Worm (Caenorhabditis elegans) whole organism, L1 larva: Measurements from ENCODE around the gene vps-39.

Experiments
- C16A3.4 ChIP-seq: fragments of 150-350 bp; optimal IDR thresholded peaks from 2 replicates; lab custom pipeline; 2014; ENCODE audit warnings: missing biosample characterization, missing genetic modification characterization
- C34B4.2 ChIP-seq: sonication (generic microtip); optimal IDR thresholded peaks from 2 replicates; lab custom pipeline; 2017; ENCODE audit warnings: mild to moderate bottlenecking, missing genetic modification characterization, missing compliant biosample characterization
- Y116A8C.19 ChIP-seq: sonication (generic microtip); optimal IDR thresholded peaks from 2 replicates; lab custom pipeline; 2016; ENCODE audit warnings: missing compliant biosample characterization, missing genetic modification characterization, borderline replicate concordance
- alr-1 ChIP-seq: fragments of 200-800 bp; sonication (Bioruptor generic); optimal IDR thresholded peaks from 2 replicates; lab custom pipeline; 2018; ENCODE audit warnings: borderline replicate concordance, mild to moderate bottlenecking, missing genetic modification characterization, missing compliant biosample characterization
- ama-1 ChIP-seq: fragments of 150-350 bp; optimal IDR thresholded peaks from 2 replicates; lab custom pipeline; 2014
- ceh-63 ChIP-seq: fragments of 200-800 bp; sonication (Bioruptor generic); optimal IDR thresholded peaks from 2 replicates; lab custom pipeline; 2018; ENCODE audit warnings: mild to moderate bottlenecking, missing genetic modification characterization, missing compliant biosample characterization
- ceh-82 ChIP-seq, 3 experiments: fragments of 150-350 bp in 1 of 3; sonication (generic microtip) in 2 of 3; optimal IDR thresholded peaks; 2 replicates each; lab custom pipeline; 2014 to 2017; ENCODE audit warnings: missing biosample characterization in 3 of 3, missing genetic modification characterization in 3 of 3
- ceh-88 ChIP-seq: fragments of 200-800 bp; sonication (Bioruptor generic); IDR thresholded peaks from 2 replicates; pipeline ENCODE4 v1.3.6; 2022; ENCODE audit warnings: missing genetic modification characterization, missing compliant biosample characterization
- ceh-90 ChIP-seq: sonication (generic microtip); optimal IDR thresholded peaks from 2 replicates; lab custom pipeline; 2016; ENCODE audit warnings: missing genetic modification characterization, missing compliant biosample characterization
- ces-1 ChIP-seq: fragments of 150-350 bp; optimal IDR thresholded peaks from 2 replicates; lab custom pipeline; 2014; ENCODE audit warnings: missing biosample characterization, missing genetic modification reagents, missing genetic modification characterization
- elt-3 ChIP-seq, 6 experiments: fragments of 150-350 bp in 1 of 6; sonication (generic microtip); optimal IDR thresholded peaks; 2 replicates each; lab custom pipeline; 2017 to 2018; ENCODE audit warnings: missing biosample characterization in 6 of 6, missing genetic modification characterization in 6 of 6, inconsistent platforms in 1 of 6
- ets-5 ChIP-seq: fragments of 200-800 bp; sonication (Bioruptor generic); IDR thresholded peaks from 2 replicates; pipeline ENCODE4 v1.3.6; 2022; ENCODE audit warnings: missing genetic modification characterization, missing compliant biosample characterization
- fkh-10 ChIP-seq: sonication (generic microtip); optimal IDR thresholded peaks from 2 replicates; lab custom pipeline; 2017; ENCODE audit warnings: missing biosample characterization, missing genetic modification reagents, missing genetic modification characterization
- fkh-8 ChIP-seq: sonication (generic microtip); optimal IDR thresholded peaks from 2 replicates; lab custom pipeline; 2016; ENCODE audit warnings: mild to moderate bottlenecking, missing genetic modification characterization, missing compliant biosample characterization
- grh-1 ChIP-seq: fragments of 200-800 bp; sonication (Bioruptor generic); IDR thresholded peaks from 2 replicates; pipeline ENCODE4 v1.3.6; 2022; ENCODE audit warnings: missing genetic modification reagents, missing genetic modification characterization, missing compliant biosample characterization
- hlh-4 ChIP-seq: sonication (generic microtip); optimal IDR thresholded peaks from 2 replicates; lab custom pipeline; 2016; ENCODE audit warnings: mild to moderate bottlenecking, missing genetic modification characterization, missing compliant biosample characterization
- irx-1 ChIP-seq: sonication (generic microtip); optimal IDR thresholded peaks from 2 replicates; lab custom pipeline; 2016; ENCODE audit warnings: missing genetic modification characterization, missing compliant biosample characterization
- isw-1 ChIP-seq: fragments of 200-800 bp; sonication (Bioruptor generic); IDR thresholded peaks from 2 replicates; pipeline ENCODE4 v1.3.6; 2022; ENCODE audit warnings: missing genetic modification characterization, missing compliant biosample characterization
- lin-13 ChIP-seq: fragments of 150-350 bp; optimal IDR thresholded peaks from 2 replicates; lab custom pipeline; 2014; ENCODE audit warnings: missing biosample characterization, missing genetic modification reagents, missing genetic modification characterization
- lin-39 ChIP-seq: fragments of 150-350 bp; optimal IDR thresholded peaks from 2 replicates; lab custom pipeline; 2014; ENCODE audit warnings: missing biosample characterization, missing genetic modification reagents, missing genetic modification characterization
- lir-3 ChIP-seq: sonication (generic microtip); optimal IDR thresholded peaks from 2 replicates; lab custom pipeline; 2016; ENCODE audit warnings: mild to moderate bottlenecking, missing genetic modification characterization, moderate library complexity, missing compliant biosample characterization; ENCODE audit not compliant: poor library complexity
- mab-9 ChIP-seq: fragments of 200-800 bp; sonication (Bioruptor generic); IDR thresholded peaks from 2 replicates; pipeline ENCODE4 v1.3.6; 2022; ENCODE audit warnings: missing genetic modification reagents, missing genetic modification characterization, missing compliant biosample characterization
- mdl-1 ChIP-seq, 2 experiments: fragments of 150-350 bp; optimal IDR thresholded peaks; 2 replicates each; lab custom pipeline; 2014 to 2017; ENCODE audit warnings: missing biosample characterization in 2 of 2, missing genetic modification characterization in 2 of 2, inconsistent platforms in 1 of 2
- mef-2 ChIP-seq: fragments of 150-350 bp; optimal IDR thresholded peaks from 2 replicates; lab custom pipeline; 2014; ENCODE audit warnings: missing biosample characterization, missing genetic modification characterization
- mep-1 ChIP-seq: fragments of 150-350 bp; optimal IDR thresholded peaks from 2 replicates; lab custom pipeline; 2014; ENCODE audit warnings: missing biosample characterization, missing genetic modification characterization
- nhr-19 ChIP-seq: fragments of 200-800 bp; sonication (Bioruptor generic); conservative IDR thresholded peaks from 2 replicates; pipeline ENCODE4 v1.3.6; 2022; ENCODE audit warnings: missing genetic modification characterization, missing compliant biosample characterization
- nhr-237 ChIP-seq: fragments of 150-350 bp; optimal IDR thresholded peaks from 2 replicates; lab custom pipeline; 2014; ENCODE audit warnings: missing biosample characterization, missing genetic modification characterization
- nhr-28 ChIP-seq: fragments of 150-350 bp; optimal IDR thresholded peaks from 2 replicates; lab custom pipeline; 2014; ENCODE audit warnings: missing biosample characterization, missing genetic modification characterization
- nhr-47 ChIP-seq: sonication (generic microtip); optimal IDR thresholded peaks from 2 replicates; lab custom pipeline; 2016; ENCODE audit warnings: mild to moderate bottlenecking, missing genetic modification characterization, moderate library complexity, missing compliant biosample characterization
- nhr-76 ChIP-seq: sonication (generic microtip); optimal IDR thresholded peaks from 2 replicates; lab custom pipeline; 2017; ENCODE audit warnings: missing biosample characterization, missing genetic modification characterization
- nhr-84 ChIP-seq: sonication (generic microtip); optimal IDR thresholded peaks from 2 replicates; lab custom pipeline; 2017; ENCODE audit warnings: missing biosample characterization, missing genetic modification characterization
- nhr-85 ChIP-seq: sonication (generic microtip); peaks from one replicate; lab custom pipeline; 2016; ENCODE audit warnings: missing genetic modification characterization, inconsistent platforms, missing compliant biosample characterization
- nhr-90 ChIP-seq: sonication (generic microtip); optimal IDR thresholded peaks from 2 replicates; lab custom pipeline; 2016; ENCODE audit warnings: mild to moderate bottlenecking, missing genetic modification characterization, missing compliant biosample characterization; ENCODE audit not compliant: poor library complexity
- pag-3 ChIP-seq: sonication (generic microtip); optimal IDR thresholded peaks from 2 replicates; lab custom pipeline; 2017; ENCODE audit warnings: missing genetic modification characterization, mild to moderate bottlenecking, missing compliant biosample characterization, antibody characterized with exemption, borderline replicate concordance; ENCODE audit not compliant: insufficient read depth
- pax-3 ChIP-seq: fragments of 200-800 bp; sonication (Bioruptor generic); optimal IDR thresholded peaks from 2 replicates; lab custom pipeline; 2018; ENCODE audit warnings: mild to moderate bottlenecking, missing genetic modification characterization, moderate library complexity, missing compliant biosample characterization
- pqm-1 ChIP-seq: sonication (generic microtip); optimal IDR thresholded peaks from 3 replicates; lab custom pipeline; 2017; ENCODE audit warnings: missing biosample characterization, missing genetic modification characterization
- rnt-1 ChIP-seq: sonication (generic microtip); optimal IDR thresholded peaks from 2 replicates; lab custom pipeline; 2016; ENCODE audit warnings: mild to moderate bottlenecking, missing genetic modification characterization, moderate library complexity, missing compliant biosample characterization
- skn-1 ChIP-seq: fragments of 150-350 bp; optimal IDR thresholded peaks from 2 replicates; lab custom pipeline; 2014; ENCODE audit warnings: missing biosample characterization, missing genetic modification characterization
- snpc-4 ChIP-seq: fragments of 150-350 bp; optimal IDR thresholded peaks from 2 replicates; lab custom pipeline; 2014; ENCODE audit warnings: missing biosample characterization, missing genetic modification characterization
- snu-23 ChIP-seq: sonication (generic microtip); optimal IDR thresholded peaks from 2 replicates; lab custom pipeline; 2016; ENCODE audit warnings: missing genetic modification characterization, missing compliant biosample characterization
- sox-4 ChIP-seq: sonication (generic microtip); optimal IDR thresholded peaks from 2 replicates; lab custom pipeline; 2016; ENCODE audit warnings: missing genetic modification characterization, missing compliant biosample characterization
- swsn-7 ChIP-seq: sonication (generic microtip); optimal IDR thresholded peaks from 2 replicates; lab custom pipeline; 2016; ENCODE audit warnings: missing genetic modification characterization, missing compliant biosample characterization
- tbx-2 ChIP-seq: sonication (generic microtip); optimal IDR thresholded peaks from 2 replicates; lab custom pipeline; 2016; ENCODE audit warnings: missing genetic modification characterization, missing compliant biosample characterization
- tlp-1 ChIP-seq: fragments of 150-350 bp; optimal IDR thresholded peaks from 2 replicates; lab custom pipeline; 2014; ENCODE audit warnings: missing biosample characterization, missing genetic modification characterization
- unc-130 ChIP-seq: fragments of 150-350 bp; optimal IDR thresholded peaks from 2 replicates; lab custom pipeline; 2017; ENCODE audit warnings: missing biosample characterization, missing genetic modification characterization, inconsistent platforms
- unc-30 ChIP-seq: sonication (generic microtip); optimal IDR thresholded peaks from 2 replicates; lab custom pipeline; 2017; ENCODE audit warnings: missing biosample characterization, missing genetic modification characterization
- unc-62 ChIP-seq: fragments of 150-350 bp; optimal IDR thresholded peaks from 2 replicates; lab custom pipeline; 2014; ENCODE audit warnings: missing biosample characterization, missing genetic modification reagents, missing genetic modification characterization
- unc-86 ChIP-seq: sonication (generic microtip); optimal IDR thresholded peaks from 2 replicates; lab custom pipeline; 2016; ENCODE audit warnings: missing genetic modification characterization, missing compliant biosample characterization
- unc-98 ChIP-seq: fragments of 200-800 bp; sonication (Bioruptor generic); IDR thresholded peaks from 2 replicates; pipeline ENCODE4 v1.3.6; 2022; ENCODE audit warnings: missing genetic modification characterization, missing compliant biosample characterization
- xbp-1 ChIP-seq: sonication (generic microtip); optimal IDR thresholded peaks from 2 replicates; lab custom pipeline; 2016; ENCODE audit warnings: missing genetic modification characterization, missing compliant biosample characterization
- zag-1 ChIP-seq: fragments of 150-350 bp; optimal IDR thresholded peaks from 2 replicates; lab custom pipeline; 2014; ENCODE audit warnings: missing biosample characterization, missing genetic modification characterization
- zip-4 ChIP-seq: fragments of 200-800 bp; sonication (Bioruptor generic); optimal IDR thresholded peaks from 2 replicates; lab custom pipeline; 2018; ENCODE audit warnings: mild to moderate bottlenecking, missing genetic modification characterization, moderate library complexity, missing compliant biosample characterization
- ztf-11 ChIP-seq, 2 experiments: sonication (generic microtip); optimal IDR thresholded peaks; 2 replicates each; lab custom pipeline; 2016 to 2017; ENCODE audit warnings: missing genetic modification characterization in 2 of 2, missing biosample characterization in 1 of 2, missing compliant biosample characterization in 1 of 2

vps-39 gene

DNA sequence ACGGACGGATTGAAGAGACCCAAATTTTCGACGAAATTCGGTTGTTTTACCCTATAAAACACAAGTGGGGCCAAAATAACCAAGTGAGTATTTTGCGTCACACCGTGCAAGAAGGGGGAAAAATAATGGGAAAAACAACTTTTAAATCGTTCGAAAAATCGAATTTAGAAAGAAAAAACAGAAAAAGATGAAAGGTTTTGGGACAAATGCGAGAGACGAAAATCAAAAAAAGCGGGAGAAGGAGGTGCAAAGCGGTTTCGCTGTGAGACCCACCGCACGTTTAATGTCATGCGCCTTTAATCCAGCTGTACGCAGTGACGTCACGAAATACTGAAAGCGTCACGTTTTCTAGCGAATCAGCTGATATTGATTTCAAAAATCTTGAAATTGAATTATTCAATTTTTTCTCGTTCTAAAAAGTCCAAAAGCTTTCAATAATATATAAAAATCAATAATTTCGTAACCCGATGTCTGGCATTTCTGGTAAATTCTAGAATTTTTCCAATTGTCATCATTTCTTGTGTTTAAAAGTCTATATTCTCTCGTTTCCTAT lies 26.1 kb downstream of the vps-39 start, which contains the start of the genes ddx-17 and aip-1 (continued):
- TF ChIP-seq skn-1 (tag; lab: Kevin White, UChicago): peak; percentile 99
- TF ChIP-seq ztf-11 (tag; optimal IDR thresholded peaks at IDR 0.05; lab: Kevin White, UChicago): no peak
- TF ChIP-seq nhr-28 (tag; lab: Kevin White, UChicago): no peak
- peak; percentile 38 for TF ChIP-seq zip-4 (GFP tag; lab: Kevin White, UChicago)
- TF ChIP-seq mdl-1 (tag; optimal IDR thresholded peaks at IDR 0.05; lab: Kevin White, UChicago): peak in 1 of 2 experiments; percentile 64
- TF ChIP-seq nhr-19 (GFP tag; lab: Robert Waterston, UW): peak; percentile 67
- TF ChIP-seq alr-1 (tag; lab: Kevin White, UChicago): no peak
- peak; percentile 81 for TF ChIP-seq nhr-47 (tag; lab: Kevin White, UChicago)
- no peak for TF ChIP-seq pqm-1
- no peak for TF ChIP-seq mef-2 (tag; lab: Kevin White, UChicago)
- no peak for TF ChIP-seq unc-30
- TF ChIP-seq irx-1 (tag; lab: Kevin White, UChicago): peak; percentile 30
- no peak for TF ChIP-seq unc-62 (GFP tag; lab: Kevin White, UChicago)
- peak; percentile 25 for TF ChIP-seq unc-130 (tag; lab: Kevin White, UChicago)
- TF ChIP-seq snpc-4 (tag; lab: Kevin White, UChicago): peak; percentile 27
- TF ChIP-seq xbp-1 (tag; lab: Kevin White, UChicago): peak; percentile 60
- TF ChIP-seq zag-1 (tag; lab: Kevin White, UChicago): no peak
- no peak for TF ChIP-seq ama-1 (lab: Kevin White, UChicago)
- TF ChIP-seq Y116A8C.19: no peak
- TF ChIP-seq tbx-2 (tag; lab: Kevin White, UChicago): peak; percentile 76
- peak; percentile 63 for TF ChIP-seq swsn-7
- peak; percentile 78 for TF ChIP-seq C16A3.4 (tag; lab: Kevin White, UChicago)
- peak; percentile 82 for TF ChIP-seq mep-1 (tag; lab: Kevin White, UChicago)
- no peak for TF ChIP-seq nhr-237 (tag; lab: Kevin White, UChicago)
- TF ChIP-seq grh-1 (GFP tag; lab: Robert Waterston, UW): peak; percentile 19; the same call in 1 of the 2 replicates
- TF ChIP-seq ceh-88 (GFP tag; lab: Robert Waterston, UW): no peak
- TF ChIP-seq ces-1 (GFP tag; lab: Kevin White, UChicago): no peak
- TF ChIP-seq sox-4 (tag; lab: Kevin White, UChicago): peak; percentile 41
- TF ChIP-seq tlp-1 (tag; lab: Kevin White, UChicago): no peak
- peak; percentile 56 for TF ChIP-seq unc-86 (tag; lab: Kevin White, UChicago)
- TF ChIP-seq ceh-63 (GFP tag; lab: Kevin White, UChicago): no peak
- peak; percentile 72 for TF ChIP-seq isw-1
- TF ChIP-seq ceh-90 (tag; lab: Kevin White, UChicago): no peak
- TF ChIP-seq lir-3 (tag; lab: Kevin White, UChicago): no peak
- peak in 2 of 3 experiments; percentile 8 to 70 for TF ChIP-seq ceh-82 (tag; optimal IDR thresholded peaks at IDR 0.05; lab: Kevin White, UChicago)
- TF ChIP-seq hlh-4 (tag; lab: Kevin White, UChicago): no peak
- TF ChIP-seq C34B4.2 (tag; lab: Kevin White, UChicago): no peak
- peak; percentile 61 for TF ChIP-seq lin-13 (GFP tag; lab: Kevin White, UChicago)
- TF ChIP-seq pag-3 (tag; lab: Kevin White, UChicago): no peak
- TF ChIP-seq ets-5 (GFP tag; lab: Robert Waterston, UW): no peak
- no peak for TF ChIP-seq nhr-76
- peak; percentile 74 for TF ChIP-seq rnt-1 (tag; lab: Kevin White, UChicago)
- TF ChIP-seq snu-23 (GFP tag; lab: Kevin White, UChicago): peak; percentile 84
- no peak for TF ChIP-seq fkh-10 (GFP tag; lab: Kevin White, UChicago)
- TF ChIP-seq elt-3 (tag; optimal IDR thresholded peaks at IDR 0.05; lab: Kevin White, UChicago): peak in 1 of 6 experiments; percentile 49
- peak; percentile 19 for TF ChIP-seq lin-39 (tag; lab: Kevin White, UChicago)
- TF ChIP-seq nhr-90: peak; percentile 42
- no peak for TF ChIP-seq nhr-84 (tag; lab: Kevin White, UChicago)
- peak; percentile 74 for TF ChIP-seq pax-3 (tag; lab: Kevin White, UChicago)
- TF ChIP-seq mab-9 (GFP tag; lab: Robert Waterston, UW): peak; percentile 20; the same call in 1 of the 2 replicates
- TF ChIP-seq unc-98 (GFP tag; lab: Robert Waterston, UW): no peak
- peak; percentile 91 for TF ChIP-seq fkh-8 (tag; lab: Kevin White, UChicago)
- TF ChIP-seq nhr-85 (tag; lab: Kevin White, UChicago): peak; percentile 81
